Worm (Caenorhabditis elegans) whole organism, young adult: ENCODE results near the gene R07E5.7.

Experiments
- C17E4.6 ChIP-seq: fragments of 200-800 bp; sonication (Bioruptor generic); IDR thresholded peaks from 2 replicates; pipeline ENCODE4 v1.3.6; 2022; ENCODE audit warnings: missing genetic modification reagents, missing genetic modification characterization, missing compliant biosample characterization
- T26A5.8 ChIP-seq: sonication (generic microtip); optimal IDR thresholded peaks from 2 replicates; lab custom pipeline; 2016; ENCODE audit warnings: missing genetic modification characterization, missing compliant biosample characterization
- ama-1 ChIP-seq, 3 experiments: fragments of 150-350 bp in 1 of 3; sonication (generic microtip) in 2 of 3; optimal IDR thresholded peaks; 2 replicates each; lab custom pipeline; 2014 to 2018; ENCODE audit warnings: missing biosample characterization in 2 of 3, missing genetic modification characterization in 2 of 3, missing genetic modification reagents in 2 of 3
- ceh-100 ChIP-seq: fragments of 200-800 bp; sonication (Bioruptor generic); IDR thresholded peaks from 2 replicates; pipeline ENCODE4 v1.3.6; 2022; ENCODE audit warnings: missing genetic modification reagents, missing genetic modification characterization, missing compliant biosample characterization
- nfya-1 ChIP-seq: sonication (generic microtip); optimal IDR thresholded peaks from 2 replicates; lab custom pipeline; 2017; ENCODE audit warnings: antibody characterized with exemption, missing compliant biosample characterization, missing genetic modification characterization, borderline replicate concordance; ENCODE audit not compliant: insufficient read depth
- nfyb-1 ChIP-seq: fragments of 200-800 bp; sonication (Bioruptor generic); IDR thresholded peaks from 2 replicates; pipeline ENCODE4 v1.3.6; 2022; ENCODE audit warnings: missing genetic modification reagents, missing genetic modification characterization, missing compliant biosample characterization
- pha-4 ChIP-seq: fragments of 150-350 bp; sonication (generic microtip); optimal IDR thresholded peaks from 2 replicates; lab custom pipeline; 2014; ENCODE audit warnings: missing biosample characterization, missing genetic modification reagents, missing genetic modification characterization
- snpc-4 ChIP-seq, 5 experiments: fragments of 150-350 bp in 1 of 5; sonication (generic microtip) in 4 of 5; optimal IDR thresholded peaks; 2 replicates each; lab custom pipeline; 2014 to 2018; ENCODE audit warnings: missing genetic modification characterization in 5 of 5, missing biosample characterization in 3 of 5, antibody characterized with exemption in 2 of 5, mild to moderate bottlenecking in 2 of 5, missing compliant biosample characterization in 2 of 5, missing genotype in 2 of 5, moderate library complexity in 2 of 5, missing genetic modification reagents in 1 of 5
- tbx-9 ChIP-seq: sonication (generic microtip); optimal IDR thresholded peaks from 2 replicates; lab custom pipeline; 2016; ENCODE audit warnings: borderline replicate concordance, missing genetic modification characterization, inconsistent platforms, missing compliant biosample characterization
- ztf-3 ChIP-seq: fragments of 200-800 bp; sonication (Bioruptor generic); optimal IDR thresholded peaks from 2 replicates; lab custom pipeline; 2018; ENCODE audit warnings: mild to moderate bottlenecking, missing genetic modification characterization, missing compliant biosample characterization

- TF ChIP-seq nfyb-1 (GFP tag; lab: Robert Waterston, UW), result no peak
- no peak for TF ChIP-seq C17E4.6 (GFP tag; lab: Robert Waterston, UW)
- TF ChIP-seq snpc-4 (GFP tag; optimal IDR thresholded peaks at IDR 0.05; lab: Kevin White, UChicago), result no peak
- TF ChIP-seq snpc-4 (tag; optimal IDR thresholded peaks at IDR 0.05; lab: Kevin White, UChicago), result no peak
- TF ChIP-seq nfya-1 (tag; lab: Kevin White, UChicago), result no peak
- TF ChIP-seq pha-4 (tag; lab: Kevin White, UChicago), result no peak
- TF ChIP-seq ceh-100 (GFP tag; lab: Robert Waterston, UW), result no peak
- TF ChIP-seq ama-1 (optimal IDR thresholded peaks at IDR 0.05; lab: Kevin White, UChicago), result no peak
- TF ChIP-seq ama-1 (GFP tag; optimal IDR thresholded peaks at IDR 0.05; lab: Kevin White, UChicago), result no peak
- TF ChIP-seq ztf-3, result no peak
- TF ChIP-seq T26A5.8, result no peak
- no peak for TF ChIP-seq tbx-9 (tag; lab: Kevin White, UChicago)
Measured at ce11 chrIII:4467277-4467676, 48.3 kb upstream of the R07E5.7 start, which contains the start of gene ndg-4.
